Fruit fly (Drosophila melanogaster) whole organism, embryonic: ENCODE results near the gene ImpE1.
A peak's percentile ranks its signal among the peaks of the same experiment; 100 is the strongest.

Experiments used
- B-H1 ChIP-seq: fragments of 200-800 bp; sonication (Bioruptor generic); IDR thresholded peaks from 3 replicates; pipeline ENCODE4 v1.3.6; 2022; ENCODE audit warnings: missing biosample characterization, missing genetic modification characterization
- CG10267 ChIP-seq: fragments of 200-800 bp; sonication (Bioruptor generic); optimal IDR thresholded peaks from 2 replicates; lab custom pipeline; 2018; ENCODE audit warnings: missing biosample characterization, mild to moderate bottlenecking, missing genetic modification characterization, moderate library complexity
- CG10321 ChIP-seq: fragments of 200-800 bp; sonication (Bioruptor generic); IDR thresholded peaks from 2 replicates; pipeline ENCODE4 v1.3.6; 2022; ENCODE audit warnings: missing biosample characterization, missing genetic modification characterization
- CG11085 ChIP-seq: fragments of 200-800 bp; sonication (Bioruptor generic); IDR thresholded peaks from 2 replicates; pipeline ENCODE4 v1.3.6; 2022; ENCODE audit warnings: missing biosample characterization, missing genetic modification characterization
- CG11247 ChIP-seq: fragments of 200-800 bp; sonication (Bioruptor generic); IDR thresholded peaks from 2 replicates; pipeline ENCODE4 v1.3.6; 2022; ENCODE audit warnings: missing biosample characterization, missing genetic modification characterization
- CG13894 ChIP-seq: fragments of 200-800 bp; sonication (Bioruptor generic); optimal IDR thresholded peaks from 3 replicates; lab custom pipeline; 2018; ENCODE audit warnings: missing biosample characterization, mild to moderate bottlenecking, missing genetic modification characterization, moderate library complexity
- CG15696 ChIP-seq: fragments of 200-800 bp; sonication (Bioruptor generic); optimal IDR thresholded peaks from 2 replicates; lab custom pipeline; 2019; ENCODE audit warnings: missing biosample characterization, mild to moderate bottlenecking, missing genetic modification characterization, moderate library complexity
- CG1647 ChIP-seq: fragments of 200-800 bp; sonication (Bioruptor generic); optimal IDR thresholded peaks from 3 replicates; lab custom pipeline; 2016; ENCODE audit warnings: missing biosample characterization, missing genetic modification characterization
- CG16779 ChIP-seq: fragments of 200-800 bp; sonication (Bioruptor generic); IDR thresholded peaks from 2 replicates; pipeline ENCODE4 v1.3.6; 2022; ENCODE audit warnings: missing biosample characterization, missing genetic modification characterization
- CG16813 ChIP-seq: fragments of 200-800 bp; sonication (Bioruptor generic); IDR thresholded peaks from 3 replicates; pipeline ENCODE4 v1.3.6; 2022; ENCODE audit warnings: missing biosample characterization, missing genetic modification characterization; ENCODE audit not compliant: partially characterized antibody
- CG1792 ChIP-seq: fragments of 200-800 bp; sonication (Bioruptor generic); optimal IDR thresholded peaks from 2 replicates; lab custom pipeline; 2016; ENCODE audit warnings: missing biosample characterization, missing genetic modification characterization
- CG18476 ChIP-seq: fragments of 200-800 bp; sonication (Bioruptor generic); optimal IDR thresholded peaks from 2 replicates; lab custom pipeline; 2016; ENCODE audit warnings: missing biosample characterization, mild to moderate bottlenecking, missing genetic modification characterization
- CG2678 ChIP-seq: fragments of 200-800 bp; sonication (Bioruptor generic); optimal IDR thresholded peaks from 3 replicates; lab custom pipeline; 2019; ENCODE audit warnings: missing biosample characterization, mild to moderate bottlenecking, missing genetic modification characterization, moderate library complexity
- CG30403 ChIP-seq: fragments of 200-800 bp; sonication (Bioruptor generic); optimal IDR thresholded peaks from 3 replicates; lab custom pipeline; 2016; ENCODE audit warnings: missing biosample characterization, missing genetic modification characterization
- CG31224 ChIP-seq: fragments of 200-800 bp; sonication (Bioruptor generic); IDR thresholded peaks from 2 replicates; pipeline ENCODE4 v1.3.6; 2022; ENCODE audit warnings: missing biosample characterization, missing genetic modification characterization
- CG3838 ChIP-seq: fragments of 200-800 bp; sonication (Bioruptor generic); optimal IDR thresholded peaks from 3 replicates; lab custom pipeline; 2016; ENCODE audit warnings: missing biosample characterization, missing genetic modification characterization
- CG43689 ChIP-seq: fragments of 200-800 bp; sonication (Bioruptor generic); IDR thresholded peaks from 2 replicates; pipeline ENCODE4 v1.3.6; 2022; ENCODE audit warnings: missing biosample characterization, missing genetic modification characterization
- CG4707 ChIP-seq: fragments of 200-800 bp; sonication (Bioruptor generic); optimal IDR thresholded peaks from 2 replicates; lab custom pipeline; 2018; ENCODE audit warnings: missing biosample characterization, mild to moderate bottlenecking, missing genetic modification characterization, moderate library complexity
- CG4820 ChIP-seq: fragments of 200-800 bp; sonication (Bioruptor generic); optimal IDR thresholded peaks from 3 replicates; lab custom pipeline; 2016; ENCODE audit warnings: missing biosample characterization, missing genetic modification characterization
- CG7745 ChIP-seq: fragments of 200-800 bp; sonication (Bioruptor generic); optimal IDR thresholded peaks from 2 replicates; lab custom pipeline; 2018; ENCODE audit warnings: missing biosample characterization, mild to moderate bottlenecking, missing genetic modification characterization, moderate library complexity
- CG7987 ChIP-seq: fragments of 200-800 bp; sonication (Bioruptor generic); optimal IDR thresholded peaks from 2 replicates; lab custom pipeline; 2018; ENCODE audit warnings: missing biosample characterization, mild to moderate bottlenecking, missing genetic modification characterization, moderate library complexity
- CG9727 ChIP-seq: fragments of 200-800 bp; sonication (Bioruptor generic); optimal IDR thresholded peaks from 3 replicates; lab custom pipeline; 2017; ENCODE audit warnings: missing biosample characterization, mild to moderate bottlenecking, missing genetic modification characterization
- D19A ChIP-seq: fragments of 200-800 bp; optimal IDR thresholded peaks from 3 replicates; lab custom pipeline; 2019; ENCODE audit warnings: missing biosample characterization, mild to moderate bottlenecking, missing genetic modification characterization, moderate library complexity
- Dip2 ChIP-seq: fragments of 200-800 bp; sonication (Bioruptor generic); IDR thresholded peaks from 2 replicates; pipeline ENCODE4 v1.3.6; 2022; ENCODE audit warnings: missing biosample characterization, missing genetic modification characterization
- H2.0 ChIP-seq: fragments of 200-800 bp; sonication (Bioruptor generic); IDR thresholded peaks from 2 replicates; pipeline ENCODE4 v1.3.6; 2022; ENCODE audit warnings: missing biosample characterization, missing genetic modification characterization
- HLH54F ChIP-seq: fragments of 200-800 bp; sonication (Bioruptor generic); optimal IDR thresholded peaks from 3 replicates; lab custom pipeline; 2016; ENCODE audit warnings: missing biosample characterization, missing genetic modification characterization
- MESR4 ChIP-seq: fragments of 200-800 bp; sonication (Bioruptor generic); optimal IDR thresholded peaks from 2 replicates; lab custom pipeline; 2018; ENCODE audit warnings: missing biosample characterization, mild to moderate bottlenecking, missing genetic modification characterization, moderate library complexity
- MTF-1 ChIP-seq: fragments of 200-800 bp; sonication (Bioruptor generic); optimal IDR thresholded peaks from 2 replicates; lab custom pipeline; 2018; ENCODE audit warnings: missing biosample characterization, mild to moderate bottlenecking, missing genetic modification characterization, borderline replicate concordance
- Meics ChIP-seq: fragments of 200-800 bp; sonication (Bioruptor generic); optimal IDR thresholded peaks from 2 replicates; lab custom pipeline; 2017; ENCODE audit warnings: missing biosample characterization, mild to moderate bottlenecking, missing genetic modification characterization
- NFAT ChIP-seq: fragments of 200-800 bp; sonication (Bioruptor generic); IDR thresholded peaks from 2 replicates; pipeline ENCODE4 v1.3.6; 2022; ENCODE audit warnings: missing biosample characterization, missing genetic modification characterization
- Oaz ChIP-seq: fragments of 200-800 bp; sonication (Bioruptor generic); IDR thresholded peaks from 2 replicates; pipeline ENCODE4 v1.3.6; 2022; ENCODE audit warnings: missing biosample characterization, missing genetic modification characterization
- Rfx ChIP-seq: fragments of 200-800 bp; sonication (Bioruptor generic); IDR thresholded peaks from 2 replicates; pipeline ENCODE4 v1.3.6; 2022; ENCODE audit warnings: missing biosample characterization, missing genetic modification characterization
- Sry-δ ChIP-seq: fragments of 200-800 bp; sonication (Bioruptor generic); optimal IDR thresholded peaks from 2 replicates; lab custom pipeline; 2016; ENCODE audit warnings: missing biosample characterization, missing genetic modification characterization
- YL-1 ChIP-seq: fragments of 200-800 bp; sonication (Bioruptor generic); optimal IDR thresholded peaks from 3 replicates; lab custom pipeline; 2017; ENCODE audit warnings: missing biosample characterization, mild to moderate bottlenecking, missing genetic modification characterization
- aop ChIP-seq: fragments of 200-800 bp; sonication (Bioruptor generic); IDR thresholded peaks from 2 replicates; pipeline ENCODE4 v1.3.6; 2022; ENCODE audit warnings: missing biosample characterization, missing genetic modification characterization
- ato ChIP-seq: fragments of 200-800 bp; sonication (Bioruptor generic); IDR thresholded peaks from 2 replicates; pipeline ENCODE4 v1.3.6; 2022; ENCODE audit warnings: missing biosample characterization, missing genetic modification characterization; ENCODE audit not compliant: partially characterized antibody
- esg ChIP-seq: fragments of 200-800 bp; sonication (Bioruptor generic); conservative IDR thresholded peaks from 2 replicates; pipeline ENCODE4 v1.3.6; 2022; ENCODE audit warnings: missing biosample characterization, missing genetic modification characterization
- fd96Cb ChIP-seq: fragments of 200-800 bp; sonication (Bioruptor generic); optimal IDR thresholded peaks from 2 replicates; lab custom pipeline; 2018; ENCODE audit warnings: missing biosample characterization, mild to moderate bottlenecking, missing genetic modification characterization, moderate library complexity
- fu2 ChIP-seq: fragments of 200-800 bp; sonication (Bioruptor generic); optimal IDR thresholded peaks from 2 replicates; lab custom pipeline; 2016; ENCODE audit warnings: missing biosample characterization, missing genetic modification characterization
- h ChIP-seq: fragments of >200 bp; optimal IDR thresholded peaks from 2 replicates; lab custom pipeline; 2017
- ind ChIP-seq: fragments of 200-800 bp; sonication (Bioruptor generic); optimal IDR thresholded peaks from 3 replicates; lab custom pipeline; 2016; ENCODE audit warnings: missing biosample characterization, missing genetic modification characterization
- lilli ChIP-seq: fragments of 200-800 bp; sonication (Bioruptor generic); optimal IDR thresholded peaks from 3 replicates; lab custom pipeline; 2016; ENCODE audit warnings: missing biosample characterization, missing genetic modification characterization
- nau ChIP-seq: fragments of 200-800 bp; sonication (Bioruptor generic); optimal IDR thresholded peaks from 3 replicates; lab custom pipeline; 2017; ENCODE audit warnings: missing biosample characterization, mild to moderate bottlenecking, missing genetic modification characterization, missing genetic modification reagents
- nerfin-1 ChIP-seq: fragments of 200-800 bp; sonication (Bioruptor generic); optimal IDR thresholded peaks from 3 replicates; lab custom pipeline; 2019; ENCODE audit warnings: missing biosample characterization, mild to moderate bottlenecking, missing genetic modification characterization, moderate library complexity
- run ChIP-seq: fragments of 200-800 bp; sonication (Bioruptor generic); optimal IDR thresholded peaks from 3 replicates; lab custom pipeline; 2018; ENCODE audit warnings: missing biosample characterization, mild to moderate bottlenecking, missing genetic modification characterization
- sc ChIP-seq, 3 experiments: fragments of >200 bp in 2 of 3; fragments of 200-800 bp in 1 of 3; sonication (Bioruptor generic) in 1 of 3; optimal IDR thresholded peaks; 2 replicates in 2 of 3; 3 replicates in 1 of 3; lab custom pipeline; 2017; ENCODE audit warnings: mild to moderate bottlenecking in 1 of 3, missing biosample characterization in 1 of 3, missing genetic modification characterization in 1 of 3, missing genetic modification reagents in 1 of 3
- shn ChIP-seq: fragments of 200-800 bp; sonication (Bioruptor generic); optimal IDR thresholded peaks from 3 replicates; lab custom pipeline; 2016; ENCODE audit warnings: missing biosample characterization, missing genetic modification characterization
- stc ChIP-seq: fragments of 200-800 bp; sonication (Bioruptor generic); IDR thresholded peaks from 2 replicates; pipeline ENCODE4 v1.3.6; 2022; ENCODE audit warnings: missing biosample characterization, missing genetic modification characterization
- tll ChIP-seq, 2 experiments: fragments of 200-800 bp in 1 of 2; fragments of >200 bp in 1 of 2; sonication (Bioruptor generic) in 1 of 2; optimal IDR thresholded peaks; 2 replicates each; lab custom pipeline; 2017 to 2019; ENCODE audit warnings: missing biosample characterization in 2 of 2, missing genetic modification characterization in 2 of 2, mild to moderate bottlenecking in 1 of 2, moderate library complexity in 1 of 2
- trem ChIP-seq: fragments of 200-800 bp; optimal IDR thresholded peaks from 3 replicates; lab custom pipeline; 2019; ENCODE audit warnings: missing biosample characterization, mild to moderate bottlenecking, missing genetic modification characterization, moderate library complexity
- vvl ChIP-seq: fragments of 200-800 bp; sonication (Bioruptor generic); IDR thresholded peaks from 2 replicates; pipeline ENCODE4 v1.3.6; 2022; ENCODE audit warnings: missing biosample characterization, missing genetic modification characterization

ImpE1 gene

DNA sequence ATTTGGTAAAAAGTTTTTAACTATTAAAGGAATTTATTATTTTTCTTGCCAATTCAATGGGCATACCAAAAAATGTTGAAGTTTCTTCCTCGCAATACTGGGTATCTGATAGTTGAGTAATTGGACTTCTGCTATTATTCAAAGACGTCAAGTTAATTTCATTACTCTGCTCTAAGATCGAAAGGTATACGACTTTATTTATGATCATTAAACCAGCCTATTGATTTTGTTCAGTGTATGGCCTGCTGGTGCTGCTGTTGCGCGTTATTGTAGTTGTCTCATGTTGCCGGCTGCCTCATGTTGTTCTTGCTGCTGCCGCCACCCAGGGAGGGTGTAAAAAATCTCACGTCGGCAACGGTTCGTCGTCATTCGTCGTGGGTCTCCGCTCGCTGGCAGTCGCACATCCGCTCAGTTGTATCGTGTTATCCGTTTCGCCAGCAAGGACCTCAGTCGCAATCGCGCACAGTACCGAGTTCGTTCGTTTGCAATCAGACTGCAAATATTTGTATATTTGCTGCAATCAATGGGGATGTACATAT, 23.5 kb downstream of the ImpE1 start, which contains the start of gene CG7120 (continued):
- TF ChIP-seq CG18476 (GFP tag; lab: Kevin White, UChicago) (peak; percentile 31), CG2678 (tag; lab: Kevin White, UChicago) (no peak), ind (GFP tag; lab: Kevin White, UChicago) (peak; percentile 62), h (lab: Kevin White, UChicago) (no peak), aop (GFP tag; lab: Robert Waterston, UW) (no peak), CG15696 (tag; lab: Kevin White, UChicago) (no peak), run (no peak), tll (GFP tag; optimal IDR thresholded peaks at IDR 0.05; lab: Kevin White, UChicago) (no peak), CG16779 (no peak), stc (GFP tag; lab: Robert Waterston, UW) (no peak), ato (GFP tag; lab: Robert Waterston, UW) (no peak), Oaz (GFP tag; lab: Robert Waterston, UW) (no peak), esg (GFP tag; lab: Robert Waterston, UW) (no peak), CG1647 (GFP tag; lab: Kevin White, UChicago) (peak; percentile 19), MTF-1 (GFP tag; lab: Kevin White, UChicago) (peak; percentile 18), CG11085 (GFP tag; lab: Robert Waterston, UW) (no peak), NFAT (GFP tag; lab: Robert Waterston, UW) (no peak), Sry-δ (GFP tag; lab: Kevin White, UChicago) (no peak), CG7987 (GFP tag; lab: Kevin White, UChicago) (no peak), fu2 (no peak), CG31224 (GFP tag; lab: Robert Waterston, UW) (no peak), CG10267 (peak; percentile 5), CG1792 (GFP tag; lab: Kevin White, UChicago) (no peak), trem (tag; lab: Kevin White, UChicago) (peak; percentile 20), Rfx (peak; percentile 24; the same call in 1 of the 2 replicates), CG9727 (GFP tag; lab: Kevin White, UChicago) (peak; percentile 32), nau (GFP tag; lab: Kevin White, UChicago) (no peak), HLH54F (GFP tag; lab: Kevin White, UChicago) (peak; percentile 20), CG43689 (GFP tag; lab: Robert Waterston, UW) (no peak), CG4820 (peak; percentile 61), B-H1 (GFP tag; lab: Robert Waterston, UW) (no peak; the same call in 2 of the 3 replicates), CG30403 (peak; percentile 49), shn (peak; percentile 14), nerfin-1 (peak; percentile 65), H2.0 (GFP tag; lab: Robert Waterston, UW) (no peak), CG10321 (GFP tag; lab: Robert Waterston, UW) (no peak), CG13894 (tag; lab: Kevin White, UChicago) (no peak), CG4707 (GFP tag; lab: Kevin White, UChicago) (no peak), Meics (GFP tag; lab: Kevin White, UChicago) (peak; percentile 50), CG11247 (GFP tag; lab: Robert Waterston, UW) (no peak), sc (optimal IDR thresholded peaks at IDR 0.05; lab: Kevin White, UChicago) (no peak), sc (GFP tag; optimal IDR thresholded peaks at IDR 0.05; lab: Kevin White, UChicago) (peak; percentile 39), MESR4 (GFP tag; lab: Kevin White, UChicago) (peak; percentile 17), fd96Cb (tag; lab: Kevin White, UChicago) (peak; percentile 62), vvl (GFP tag; lab: Robert Waterston, UW) (no peak), lilli (peak; percentile 52), CG7745 (no peak), Dip2 (GFP tag; lab: Robert Waterston, UW) (no peak), CG16813 (GFP tag; lab: Robert Waterston, UW) (no peak), D19A (tag; lab: Kevin White, UChicago) (peak; percentile 52), CG3838 (no peak), YL-1 (GFP tag; lab: Kevin White, UChicago) (no peak)
